Worm (Caenorhabditis elegans) whole organism, early embryonic: ENCODE results near the gene C44C1.1.
A peak's percentile ranks its signal among the peaks of the same experiment; 100 is the strongest.

Experiments used
- B0310.2 ChIP-seq: sonication (generic microtip); optimal IDR thresholded peaks from 2 replicates; lab custom pipeline; 2016; ENCODE audit warnings: mild to moderate bottlenecking, missing genetic modification characterization, missing compliant biosample characterization
- F13C5.2 ChIP-seq: sonication (generic microtip); optimal IDR thresholded peaks from 2 replicates; lab custom pipeline; 2017; ENCODE audit warnings: mild to moderate bottlenecking, missing genetic modification characterization, inconsistent platforms, missing compliant biosample characterization
- aly-1 ChIP-seq: sonication (generic microtip); optimal IDR thresholded peaks from 2 replicates; lab custom pipeline; 2016; ENCODE audit warnings: missing genetic modification characterization, missing compliant biosample characterization
- ama-1 ChIP-seq: fragments of 150-350 bp; optimal IDR thresholded peaks from 2 replicates; lab custom pipeline; 2014
- ceh-13 ChIP-seq: fragments of 200-800 bp; sonication (Bioruptor generic); optimal IDR thresholded peaks from 2 replicates; lab custom pipeline; 2018; ENCODE audit warnings: mild to moderate bottlenecking, missing genetic modification characterization, missing compliant biosample characterization
- ceh-36 ChIP-seq: sonication (generic microtip); optimal IDR thresholded peaks from 2 replicates; lab custom pipeline; 2016; ENCODE audit warnings: missing genetic modification characterization, inconsistent platforms, missing compliant biosample characterization
- ets-7 ChIP-seq: sonication (generic microtip); optimal IDR thresholded peaks from 2 replicates; lab custom pipeline; 2016; ENCODE audit warnings: missing genotype, missing genetic modification characterization, missing compliant biosample characterization
- flt-1 ChIP-seq: fragments of 200-800 bp; sonication (Bioruptor generic); IDR thresholded peaks from 2 replicates; pipeline ENCODE4 v1.3.6; 2022; ENCODE audit warnings: missing genetic modification characterization, missing compliant biosample characterization
- hmbx-1 ChIP-seq: sonication (generic microtip); optimal IDR thresholded peaks from 2 replicates; lab custom pipeline; 2016; ENCODE audit warnings: mild to moderate bottlenecking, missing genetic modification characterization, missing compliant biosample characterization
- hmg-4 ChIP-seq: fragments of 200-800 bp; sonication (Bioruptor generic); optimal IDR thresholded peaks from 2 replicates; lab custom pipeline; 2018; ENCODE audit warnings: mild to moderate bottlenecking, missing genetic modification characterization, missing compliant biosample characterization
- hnd-1 ChIP-seq: sonication (generic microtip); optimal IDR thresholded peaks from 2 replicates; lab custom pipeline; 2016; ENCODE audit warnings: missing genetic modification characterization, missing compliant biosample characterization
- pes-1 ChIP-seq: fragments of 200-800 bp; sonication (Bioruptor generic); IDR thresholded peaks from 2 replicates; pipeline ENCODE4 v1.3.6; 2022; ENCODE audit warnings: missing genetic modification reagents, missing genetic modification characterization, missing compliant biosample characterization
- scrt-1 ChIP-seq: fragments of 200-800 bp; sonication (Bioruptor generic); IDR thresholded peaks from 2 replicates; pipeline ENCODE4 v1.3.6; 2022; ENCODE audit warnings: missing genetic modification characterization, missing compliant biosample characterization
- sea-1 ChIP-seq: fragments of 200-800 bp; sonication (Bioruptor generic); conservative IDR thresholded peaks from 2 replicates; pipeline ENCODE4 v1.3.6; 2022; ENCODE audit warnings: missing genetic modification characterization, missing compliant biosample characterization
- tbx-11 ChIP-seq: fragments of 200-800 bp; sonication (Bioruptor generic); IDR thresholded peaks from 2 replicates; pipeline ENCODE4 v1.3.6; 2022; ENCODE audit warnings: missing genetic modification characterization, missing compliant biosample characterization
- tbx-37 ChIP-seq: fragments of 200-800 bp; sonication (Bioruptor generic); conservative IDR thresholded peaks from 2 replicates; pipeline ENCODE4 v1.3.6; 2022; ENCODE audit warnings: missing genetic modification reagents, missing genetic modification characterization, missing compliant biosample characterization
- tra-4 ChIP-seq: sonication (generic microtip); optimal IDR thresholded peaks from 2 replicates; lab custom pipeline; 2017; ENCODE audit warnings: missing genetic modification characterization, missing compliant biosample characterization

C44C1.1 gene

DNA sequence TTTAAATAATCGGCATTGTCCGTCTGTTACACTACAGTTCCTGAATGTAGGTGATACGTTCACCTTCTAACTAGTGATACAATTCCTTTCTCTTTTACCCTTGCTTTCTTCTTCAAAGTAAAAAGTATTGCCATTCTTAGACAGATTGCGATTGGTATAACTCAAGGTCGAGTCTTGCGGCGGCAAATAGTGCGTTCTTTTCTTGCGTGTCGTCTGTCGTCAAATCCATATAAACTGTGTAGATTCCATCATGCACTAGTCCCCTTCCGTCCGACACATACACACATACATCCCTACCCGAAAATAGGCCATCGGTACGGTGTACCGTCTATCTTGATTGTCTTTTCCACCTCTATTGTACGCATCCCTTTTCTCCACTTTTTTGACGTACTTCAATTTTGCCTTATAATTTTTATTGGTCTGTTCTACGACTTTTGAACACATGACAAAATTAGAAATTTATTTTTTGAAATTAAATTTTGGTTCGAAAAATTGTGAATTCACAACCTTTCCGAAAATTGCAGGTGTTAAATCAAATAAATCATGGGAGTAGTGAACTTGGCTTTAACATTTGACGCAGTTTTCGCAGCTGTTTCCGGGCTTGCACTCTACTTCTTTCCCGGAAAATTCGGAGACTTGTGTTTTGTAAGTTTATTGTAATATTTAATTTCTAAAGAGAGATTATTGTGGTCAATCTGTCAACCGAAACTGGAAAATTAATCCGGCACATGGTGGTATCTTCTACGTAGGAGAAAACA, at the start of gene C44C1.1:
C44C1.1 (plus strand) TSS at position 525 of the 758 bp plus-strand sequence.
- TF ChIP-seq scrt-1 (GFP tag; lab: Robert Waterston, UW), result no peak
- TF ChIP-seq ceh-36, result no peak
- TF ChIP-seq hmg-4 (GFP tag; lab: Kevin White, UChicago), result no peak
- TF ChIP-seq hnd-1, result no peak
- TF ChIP-seq ceh-13, result no peak
- TF ChIP-seq pes-1 (GFP tag; lab: Robert Waterston, UW), result no peak
- no peak for TF ChIP-seq hmbx-1
- no peak for TF ChIP-seq aly-1 (tag; lab: Kevin White, UChicago)
- no peak for TF ChIP-seq F13C5.2 (tag; lab: Kevin White, UChicago)
- no peak for TF ChIP-seq tbx-11
- no peak for TF ChIP-seq sea-1 (GFP tag; lab: Robert Waterston, UW)
- no peak for TF ChIP-seq B0310.2
- TF ChIP-seq tra-4 (tag; lab: Kevin White, UChicago), result no peak
- no peak for TF ChIP-seq ama-1 (lab: Kevin White, UChicago)
- no peak for TF ChIP-seq flt-1 (GFP tag; lab: Robert Waterston, UW)
- TF ChIP-seq ets-7 (tag; lab: Kevin White, UChicago), result no peak
- TF ChIP-seq tbx-37, result no peak

DNA sequence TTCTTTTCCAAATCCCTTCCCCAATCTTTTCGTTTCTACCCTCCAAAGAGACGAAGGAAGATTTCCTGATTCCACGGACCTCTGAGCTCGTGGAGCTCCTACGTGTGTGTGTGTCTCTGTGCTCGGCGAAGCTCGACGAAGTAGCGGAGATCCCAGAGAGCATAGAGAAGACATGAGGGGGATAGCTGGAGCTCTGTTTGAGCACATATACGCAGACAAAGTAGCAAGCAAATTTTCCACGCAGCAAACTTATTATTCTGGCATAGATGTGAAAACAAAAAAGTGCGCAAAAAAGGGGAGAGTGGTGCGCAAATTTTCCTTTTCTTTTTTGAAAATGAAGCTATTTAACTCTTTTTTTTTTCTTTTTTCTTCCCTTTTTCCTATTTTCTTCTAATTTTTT, 47.7 kb upstream of the C44C1.1 start:
- TF ChIP-seq sea-1 (GFP tag; lab: Robert Waterston, UW) (no peak), F13C5.2 (tag; lab: Kevin White, UChicago) (peak; percentile 21)

DNA sequence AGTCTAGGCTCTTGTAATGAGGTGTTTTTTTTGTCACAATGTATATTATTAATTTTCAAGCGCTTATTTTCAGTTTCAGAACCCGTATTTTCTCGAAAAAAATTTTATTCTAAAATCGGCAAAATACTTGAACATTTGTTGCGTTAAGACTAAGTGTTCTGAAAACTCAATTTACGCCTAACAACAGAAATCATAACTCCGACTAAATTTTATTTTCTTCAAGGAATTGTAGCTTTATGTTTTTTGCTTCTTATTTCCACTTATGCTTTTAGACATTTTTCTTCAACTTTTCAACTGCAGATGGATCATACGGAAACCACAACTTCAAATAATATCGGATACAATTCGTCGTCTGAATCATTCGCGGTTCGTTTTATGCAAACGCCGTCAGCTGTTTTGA, 47.1 kb upstream of the C44C1.1 start, which contains the start of gene F35H12.1:
F35H12.1 (plus strand) TSS at position 301 of the 400 bp plus-strand sequence.
- TF ChIP-seq ama-1 (lab: Kevin White, UChicago) (no peak), F13C5.2 (tag; lab: Kevin White, UChicago) (no peak), ceh-36 (no peak), sea-1 (GFP tag; lab: Robert Waterston, UW) (no peak), hmg-4 (GFP tag; lab: Kevin White, UChicago) (no peak)

DNA sequence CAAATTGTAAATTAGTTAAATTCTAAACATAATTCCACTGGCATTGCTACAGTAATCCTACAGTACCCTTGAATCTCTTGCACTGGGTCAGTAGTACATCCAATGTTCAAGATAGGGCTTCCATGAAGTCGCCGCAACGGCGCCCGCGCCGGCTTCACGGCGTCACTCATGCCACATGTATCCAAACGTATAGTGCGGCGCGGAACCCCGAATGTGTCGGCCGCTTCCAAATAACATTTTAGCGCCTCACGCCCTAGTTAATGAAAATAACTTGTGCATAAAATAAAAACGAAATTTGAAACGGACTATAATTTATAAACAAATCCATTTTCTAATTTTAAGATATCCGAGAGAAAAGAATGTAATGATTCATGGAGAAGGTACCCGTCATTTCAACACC, 44.6 kb upstream of the C44C1.1 start:
- TF ChIP-seq tbx-11 (no peak), ama-1 (lab: Kevin White, UChicago) (no peak), hmbx-1 (no peak), ceh-36 (no peak), ets-7 (tag; lab: Kevin White, UChicago) (no peak), B0310.2 (no peak), sea-1 (GFP tag; lab: Robert Waterston, UW) (no peak), pes-1 (GFP tag; lab: Robert Waterston, UW) (no peak), hnd-1 (no peak), ceh-13 (no peak), aly-1 (tag; lab: Kevin White, UChicago) (no peak), scrt-1 (GFP tag; lab: Robert Waterston, UW) (no peak), tra-4 (tag; lab: Kevin White, UChicago) (no peak), F13C5.2 (tag; lab: Kevin White, UChicago) (no peak), hmg-4 (GFP tag; lab: Kevin White, UChicago) (no peak), tbx-37 (no peak)

DNA sequence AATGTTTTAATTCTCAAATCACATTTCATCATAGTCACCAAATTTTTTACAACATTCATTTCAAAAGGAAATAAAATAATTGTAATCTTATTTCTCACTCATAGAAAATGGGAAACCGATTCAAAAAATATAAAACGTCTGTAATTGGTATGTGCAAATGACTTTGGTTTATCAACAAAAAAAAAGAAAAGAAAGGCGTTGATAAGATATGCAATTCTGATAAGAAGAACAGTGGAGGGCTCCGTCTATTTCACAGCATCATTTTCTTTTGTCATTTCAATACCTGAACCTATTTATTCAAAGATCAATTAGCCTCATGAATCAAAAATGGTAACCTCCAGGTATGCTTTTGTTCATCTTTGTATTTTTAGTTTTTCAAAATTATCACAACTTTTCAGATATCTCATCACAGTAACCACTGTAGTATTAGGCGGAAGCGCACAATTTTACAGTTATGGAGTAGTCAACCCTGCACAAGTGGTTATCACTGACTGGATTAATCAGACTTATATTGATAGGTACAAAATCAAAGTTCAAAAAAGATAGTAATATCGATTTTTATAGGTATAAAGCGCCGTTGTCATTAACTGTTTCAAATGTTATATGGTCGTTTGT, 42.2 kb upstream of the C44C1.1 start, which contains the start of gene F53H8.3:
F53H8.3 (plus strand) TSS at position 275 of the 615 bp plus-strand sequence.
- TF ChIP-seq hmbx-1 (no peak), F13C5.2 (tag; lab: Kevin White, UChicago) (no peak), ceh-13 (no peak), ets-7 (tag; lab: Kevin White, UChicago) (no peak), sea-1 (GFP tag; lab: Robert Waterston, UW) (no peak), flt-1 (GFP tag; lab: Robert Waterston, UW) (no peak), aly-1 (tag; lab: Kevin White, UChicago) (no peak), hnd-1 (no peak), tra-4 (tag; lab: Kevin White, UChicago) (no peak), tbx-11 (no peak), hmg-4 (GFP tag; lab: Kevin White, UChicago) (no peak), B0310.2 (no peak), pes-1 (GFP tag; lab: Robert Waterston, UW) (no peak), ama-1 (lab: Kevin White, UChicago) (no peak), scrt-1 (GFP tag; lab: Robert Waterston, UW) (no peak), ceh-36 (no peak), tbx-37 (no peak)

DNA sequence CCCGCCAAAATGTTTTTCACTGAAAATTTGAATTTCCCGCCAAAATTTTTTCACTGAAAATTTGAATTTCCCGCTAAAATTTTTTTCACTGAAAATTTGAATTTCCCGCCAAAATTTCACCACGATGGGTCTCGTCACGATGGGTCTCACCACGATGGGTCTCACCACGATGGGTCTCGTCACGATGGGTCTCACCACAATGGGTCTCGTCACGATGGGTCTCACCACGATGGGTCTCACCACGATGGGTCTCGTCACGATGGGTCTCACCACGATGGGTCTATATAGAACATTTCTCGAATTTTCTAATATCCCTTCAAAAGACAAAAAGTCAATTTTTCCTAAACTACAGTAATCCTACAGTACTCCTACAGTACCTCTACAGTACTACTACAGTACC, 36.9 kb upstream of the C44C1.1 start:
- TF ChIP-seq pes-1 (GFP tag; lab: Robert Waterston, UW), result peak; percentile 47; the same call in 1 of the 2 replicates
- 0 out of 2 replicates have a peak, but pooled peaks have one; percentile 39 for TF ChIP-seq flt-1 (GFP tag; lab: Robert Waterston, UW)

DNA sequence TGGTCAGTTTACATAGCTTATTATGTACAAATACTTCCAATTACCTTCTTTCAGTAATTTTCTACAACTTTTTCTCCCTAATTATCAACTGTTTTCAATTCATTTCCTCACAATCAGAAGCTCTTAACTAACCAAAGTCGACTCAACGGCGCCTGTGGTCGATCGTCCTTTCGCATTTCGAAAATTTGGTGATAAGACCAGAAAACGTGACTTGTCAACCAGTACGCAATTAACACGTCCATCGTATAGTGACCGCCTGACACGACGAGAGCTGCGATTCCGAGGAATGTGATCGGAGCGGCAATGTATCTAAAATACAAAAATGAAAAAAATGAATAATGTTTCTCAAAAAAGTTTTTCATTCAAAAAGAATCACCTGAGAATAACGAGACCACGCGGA, 34.9 kb upstream of the C44C1.1 start:
- TF ChIP-seq pes-1 (GFP tag; lab: Robert Waterston, UW) (no peak), tbx-11 (no peak), tbx-37 (no peak), sea-1 (GFP tag; lab: Robert Waterston, UW) (no peak), flt-1 (GFP tag; lab: Robert Waterston, UW) (no peak), ets-7 (tag; lab: Kevin White, UChicago) (no peak), scrt-1 (GFP tag; lab: Robert Waterston, UW) (no peak), aly-1 (tag; lab: Kevin White, UChicago) (no peak), hnd-1 (no peak), ama-1 (lab: Kevin White, UChicago) (no peak), ceh-36 (no peak), hmg-4 (GFP tag; lab: Kevin White, UChicago) (no peak), F13C5.2 (tag; lab: Kevin White, UChicago) (no peak), ceh-13 (no peak), hmbx-1 (no peak), B0310.2 (no peak), tra-4 (tag; lab: Kevin White, UChicago) (no peak)
